Worm (Caenorhabditis elegans) whole organism, mixed stage, embryonic: ENCODE data around the gene F54D12.8.

Experiments
- M03D4.4 ChIP-seq: sonication (generic microtip); optimal IDR thresholded peaks from 2 replicates; lab custom pipeline; 2017; ENCODE audit warnings: mild to moderate bottlenecking, missing genetic modification characterization, missing compliant biosample characterization
- bed-3 ChIP-seq: fragments of 200-800 bp; sonication (Bioruptor generic); optimal IDR thresholded peaks from 3 replicates; lab custom pipeline; 2018; ENCODE audit warnings: mild to moderate bottlenecking, missing genetic modification characterization, moderate library complexity, missing compliant biosample characterization
- blmp-1 ChIP-seq: fragments of 150-350 bp; optimal IDR thresholded peaks from 2 replicates; lab custom pipeline; 2014; ENCODE audit warnings: missing biosample characterization, missing genetic modification characterization
- ceh-43 ChIP-seq: fragments of 200-800 bp; sonication (Bioruptor generic); optimal IDR thresholded peaks from 2 replicates; lab custom pipeline; 2018; ENCODE audit warnings: mild to moderate bottlenecking, missing genetic modification characterization, moderate library complexity, missing compliant biosample characterization
- ceh-83 ChIP-seq: fragments of 200-800 bp; sonication (Bioruptor generic); optimal IDR thresholded peaks from 2 replicates; lab custom pipeline; 2018; ENCODE audit warnings: mild to moderate bottlenecking, missing genetic modification characterization, missing compliant biosample characterization
- ces-1 ChIP-seq: fragments of 150-350 bp; optimal IDR thresholded peaks from 2 replicates; lab custom pipeline; 2014; ENCODE audit warnings: missing biosample characterization, missing genetic modification reagents, missing genetic modification characterization
- cnd-1 ChIP-seq: fragments of 200-800 bp; sonication (Bioruptor generic); optimal IDR thresholded peaks from 2 replicates; lab custom pipeline; 2018; ENCODE audit warnings: mild to moderate bottlenecking, missing genetic modification characterization, missing compliant biosample characterization
- drap-1 ChIP-seq: fragments of 200-800 bp; sonication (Bioruptor generic); optimal IDR thresholded peaks from 3 replicates; lab custom pipeline; 2018; ENCODE audit warnings: mild to moderate bottlenecking, missing genetic modification characterization, missing compliant biosample characterization
- elt-1 ChIP-seq: sonication (generic microtip); optimal IDR thresholded peaks from 2 replicates; lab custom pipeline; 2017; ENCODE audit warnings: missing genetic modification characterization, mild to moderate bottlenecking, missing compliant biosample characterization, antibody characterized with exemption, moderate library complexity, borderline replicate concordance; ENCODE audit not compliant: insufficient read depth
- elt-3 ChIP-seq: fragments of 150-350 bp; optimal IDR thresholded peaks from 2 replicates; lab custom pipeline; 2014; ENCODE audit warnings: missing biosample characterization, missing genetic modification characterization
- flh-1 ChIP-seq: fragments of 200-800 bp; sonication (Bioruptor generic); optimal IDR thresholded peaks from 2 replicates; lab custom pipeline; 2018; ENCODE audit warnings: mild to moderate bottlenecking, missing genetic modification characterization, moderate library complexity, missing compliant biosample characterization
- hlh-1 ChIP-seq: fragments of 150-350 bp; optimal IDR thresholded peaks from 2 replicates; lab custom pipeline; 2014; ENCODE audit warnings: missing biosample characterization, missing genetic modification reagents, missing genetic modification characterization
- lin-13 ChIP-seq: fragments of 150-350 bp; optimal IDR thresholded peaks from 2 replicates; lab custom pipeline; 2014; ENCODE audit warnings: missing biosample characterization, missing genetic modification characterization
- lin-32 ChIP-seq: fragments of 200-800 bp; sonication (Bioruptor generic); optimal IDR thresholded peaks from 2 replicates; lab custom pipeline; 2018; ENCODE audit warnings: mild to moderate bottlenecking, missing genetic modification characterization, missing compliant biosample characterization
- lsy-2 ChIP-seq: fragments of 150-350 bp; optimal IDR thresholded peaks from 2 replicates; lab custom pipeline; 2014; ENCODE audit warnings: missing biosample characterization, missing genetic modification characterization
- mab-5 ChIP-seq: fragments of 150-350 bp; optimal IDR thresholded peaks from 2 replicates; lab custom pipeline; 2014; ENCODE audit warnings: missing biosample characterization, missing genetic modification characterization
- mep-1 ChIP-seq: fragments of 150-350 bp; optimal IDR thresholded peaks from 2 replicates; lab custom pipeline; 2017; ENCODE audit warnings: missing biosample characterization, missing genetic modification reagents, missing genetic modification characterization, inconsistent platforms
- mls-2 ChIP-seq: sonication (generic microtip); optimal IDR thresholded peaks from 2 replicates; lab custom pipeline; 2016; ENCODE audit warnings: mild to moderate bottlenecking, missing genetic modification characterization, moderate library complexity, missing compliant biosample characterization
- nhr-12 ChIP-seq: fragments of 150-350 bp; optimal IDR thresholded peaks from 2 replicates; lab custom pipeline; 2014; ENCODE audit warnings: missing biosample characterization, missing genetic modification characterization
- nhr-2 ChIP-seq: fragments of 150-350 bp; optimal IDR thresholded peaks from 2 replicates; lab custom pipeline; 2014; ENCODE audit warnings: missing biosample characterization, missing genetic modification characterization
- nhr-237 ChIP-seq: fragments of 150-350 bp; optimal IDR thresholded peaks from 2 replicates; lab custom pipeline; 2014; ENCODE audit warnings: missing biosample characterization, missing genetic modification characterization
- nhr-28 ChIP-seq: fragments of 150-350 bp; optimal IDR thresholded peaks from 2 replicates; lab custom pipeline; 2014; ENCODE audit warnings: missing biosample characterization, missing genetic modification characterization
- nhr-76 ChIP-seq: sonication (generic microtip); optimal IDR thresholded peaks from 2 replicates; lab custom pipeline; 2017; ENCODE audit warnings: missing biosample characterization, missing genetic modification characterization
- sem-2 ChIP-seq: fragments of 200-800 bp; sonication (Bioruptor generic); optimal IDR thresholded peaks from 2 replicates; lab custom pipeline; 2018; ENCODE audit warnings: mild to moderate bottlenecking, missing genetic modification characterization, missing compliant biosample characterization
- snpc-4 ChIP-seq: fragments of 150-350 bp; optimal IDR thresholded peaks from 2 replicates; lab custom pipeline; 2014; ENCODE audit warnings: missing biosample characterization, missing genetic modification characterization
- sptf-1 ChIP-seq: sonication (generic microtip); optimal IDR thresholded peaks from 2 replicates; lab custom pipeline; 2017; ENCODE audit warnings: mild to moderate bottlenecking, missing genetic modification characterization, moderate library complexity, missing compliant biosample characterization
- tbx-8 ChIP-seq: fragments of 200-800 bp; sonication (Bioruptor generic); optimal IDR thresholded peaks from 2 replicates; lab custom pipeline; 2018; ENCODE audit warnings: mild to moderate bottlenecking, missing genetic modification characterization, moderate library complexity, missing compliant biosample characterization
- unc-120 ChIP-seq: sonication (generic microtip); optimal IDR thresholded peaks from 2 replicates; lab custom pipeline; 2017; ENCODE audit warnings: missing genetic modification characterization, missing compliant biosample characterization; ENCODE audit not compliant: poor library complexity, severe bottlenecking
- unc-39 ChIP-seq: fragments of 150-350 bp; optimal IDR thresholded peaks from 2 replicates; lab custom pipeline; 2014; ENCODE audit warnings: missing biosample characterization, missing genetic modification characterization
- unc-62 ChIP-seq: fragments of 150-350 bp; optimal IDR thresholded peaks from 2 replicates; lab custom pipeline; 2014; ENCODE audit warnings: missing biosample characterization, missing genetic modification reagents, missing genetic modification characterization
- ztf-11 ChIP-seq: fragments of 150-350 bp; optimal IDR thresholded peaks from 2 replicates; lab custom pipeline; 2014; ENCODE audit warnings: missing biosample characterization, missing genetic modification characterization

The F54D12.8 gene

DNA sequence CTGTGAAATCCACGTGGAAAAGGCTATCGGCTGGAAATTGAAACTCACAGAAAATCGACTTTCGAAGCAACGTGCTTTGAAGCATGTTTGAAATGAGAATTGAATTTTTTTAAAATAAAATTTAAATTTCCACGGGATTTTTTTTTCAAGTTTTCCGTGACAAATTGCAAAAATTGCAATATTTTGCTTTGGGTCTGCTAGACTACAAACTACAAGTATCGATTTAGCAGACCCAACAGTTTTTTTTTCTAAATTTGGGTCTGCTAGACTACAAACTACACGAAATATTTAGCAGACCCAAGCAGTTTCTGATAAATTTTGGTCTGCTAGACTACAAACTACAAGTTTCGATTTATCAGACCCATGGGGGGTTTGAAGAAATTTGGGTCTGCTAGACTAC lies 13.5 kb upstream of the F54D12.8 start, which contains the start of gene Y51H7C.9:
Gene Y51H7C.9 (minus strand): TSS at position 101 of the 400 bp plus-strand sequence.
- TF ChIP-seq lin-32 (GFP tag; lab: Kevin White, UChicago), result no peak
- TF ChIP-seq mls-2, result no peak
- no peak for TF ChIP-seq blmp-1 (tag; lab: Kevin White, UChicago)
- no peak for TF ChIP-seq unc-62 (GFP tag; lab: Kevin White, UChicago)

DNA sequence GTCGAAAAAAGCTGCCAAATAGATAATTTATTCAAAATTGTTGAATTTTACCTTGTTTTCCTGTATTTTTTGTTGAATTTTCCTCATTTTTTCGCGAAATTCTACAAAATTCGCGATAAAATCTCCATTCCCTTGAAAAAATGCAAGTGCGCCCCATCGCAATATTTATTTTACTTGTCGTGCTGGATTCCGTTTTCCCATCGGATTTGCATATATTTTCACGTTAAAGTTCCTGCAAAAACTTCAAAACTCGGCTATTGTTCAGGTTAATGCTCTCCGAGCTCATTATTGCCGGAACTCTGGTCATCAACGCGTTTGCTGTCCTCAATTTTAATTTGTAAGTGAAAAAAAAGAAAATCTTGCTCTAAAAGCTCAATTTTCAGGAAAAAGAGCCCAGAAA lies 5.2 kb upstream of the F54D12.8 start, which contains the start of the genes Y51H7C.41 and cogc-4:
Gene Y51H7C.41 (plus strand): TSS at position 266 of the 400 bp plus-strand sequence.
Gene cogc-4 (plus strand): TSS at position 386 of the 400 bp plus-strand sequence.
- TF ChIP-seq elt-1 (tag; lab: Kevin White, UChicago) (no peak), mab-5 (tag; lab: Kevin White, UChicago) (no peak), hlh-1 (tag; lab: Kevin White, UChicago) (no peak), snpc-4 (tag; lab: Kevin White, UChicago) (no peak), ces-1 (GFP tag; lab: Kevin White, UChicago) (no peak), M03D4.4 (tag; lab: Kevin White, UChicago) (no peak), elt-3 (tag; lab: Kevin White, UChicago) (no peak), mls-2 (no peak), nhr-237 (tag; lab: Kevin White, UChicago) (no peak), nhr-2 (tag; lab: Kevin White, UChicago) (no peak), blmp-1 (tag; lab: Kevin White, UChicago) (no peak), unc-120 (no peak), drap-1 (GFP tag; lab: Kevin White, UChicago) (no peak), tbx-8 (GFP tag; lab: Kevin White, UChicago) (no peak)

DNA sequence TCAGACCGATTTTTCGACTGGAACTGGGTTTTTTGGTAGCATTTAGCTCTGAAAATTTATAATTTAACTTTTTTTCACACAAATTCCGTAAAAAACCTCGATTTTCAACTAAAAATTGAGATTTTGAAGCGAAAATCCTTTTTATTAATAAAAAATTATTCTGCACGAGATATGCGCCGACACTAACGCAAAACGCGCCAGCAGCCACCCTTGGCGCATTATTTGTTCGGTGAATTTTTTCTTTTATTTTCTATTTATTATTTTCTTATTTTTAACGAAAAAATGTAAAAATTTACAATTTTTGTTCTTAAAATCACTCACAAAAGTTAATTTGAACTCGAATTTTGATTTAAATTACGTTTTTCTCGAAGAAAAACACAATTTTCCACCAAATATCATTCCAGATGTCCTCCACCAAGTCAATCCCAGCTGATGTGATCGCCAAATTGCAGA lies 4.4 kb upstream of the F54D12.8 start, which contains the start of gene Y51H7C.7:
Gene Y51H7C.7 (plus strand): TSS at position 403 of the 453 bp plus-strand sequence.
- TF ChIP-seq lin-13 (tag; lab: Kevin White, UChicago), result peak; percentile 44
- no peak for TF ChIP-seq snpc-4 (tag; lab: Kevin White, UChicago)
- TF ChIP-seq nhr-28, result no peak
- no peak for TF ChIP-seq hlh-1 (tag; lab: Kevin White, UChicago)
- TF ChIP-seq mep-1 (tag; lab: Kevin White, UChicago), result peak; percentile 50

DNA sequence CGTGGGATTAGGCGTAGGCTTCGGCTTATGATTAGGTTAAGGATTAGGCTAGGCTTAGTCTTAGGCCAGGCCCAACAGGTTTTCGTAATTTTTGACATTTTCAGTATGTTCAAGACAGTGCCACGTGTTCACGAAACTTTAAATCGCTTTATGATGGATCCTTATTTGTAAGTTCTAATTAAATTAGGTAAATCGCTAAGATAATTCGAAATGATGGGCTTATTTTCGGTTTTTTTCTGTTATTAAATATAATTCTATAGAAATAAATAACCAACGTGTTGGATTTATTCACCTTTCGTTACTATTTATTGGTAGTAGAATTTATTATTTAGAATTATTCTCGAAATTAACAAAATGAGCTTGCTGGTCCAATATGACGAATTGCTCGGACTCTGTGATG lies 3.6 kb upstream of the F54D12.8 start, which contains the start of gene Y51H7C.8:
Gene Y51H7C.8 (plus strand): TSS at position 301 of the 400 bp plus-strand sequence.
- TF ChIP-seq mls-2, result no peak
- no peak for TF ChIP-seq nhr-28
- TF ChIP-seq M03D4.4 (tag; lab: Kevin White, UChicago), result no peak
- no peak for TF ChIP-seq mep-1 (tag; lab: Kevin White, UChicago)
- TF ChIP-seq nhr-12, result no peak
- TF ChIP-seq sptf-1 (tag; lab: Kevin White, UChicago), result no peak
- TF ChIP-seq elt-3 (tag; lab: Kevin White, UChicago), result no peak
- TF ChIP-seq flh-1 (GFP tag; lab: Kevin White, UChicago), result no peak
- TF ChIP-seq ces-1 (GFP tag; lab: Kevin White, UChicago), result no peak
- no peak for TF ChIP-seq nhr-76 (tag; lab: Kevin White, UChicago)
- TF ChIP-seq bed-3 (GFP tag; lab: Kevin White, UChicago), result no peak
- TF ChIP-seq sem-2 (GFP tag; lab: Kevin White, UChicago), result no peak
- TF ChIP-seq unc-62 (GFP tag; lab: Kevin White, UChicago), result no peak
- no peak for TF ChIP-seq lin-32 (GFP tag; lab: Kevin White, UChicago)
- TF ChIP-seq ztf-11 (tag; lab: Kevin White, UChicago), result no peak
- no peak for TF ChIP-seq ceh-83 (GFP tag; lab: Kevin White, UChicago)
- no peak for TF ChIP-seq unc-39 (tag; lab: Kevin White, UChicago)
- no peak for TF ChIP-seq tbx-8 (GFP tag; lab: Kevin White, UChicago)
- TF ChIP-seq, all 35 proteins: peak for 0

DNA sequence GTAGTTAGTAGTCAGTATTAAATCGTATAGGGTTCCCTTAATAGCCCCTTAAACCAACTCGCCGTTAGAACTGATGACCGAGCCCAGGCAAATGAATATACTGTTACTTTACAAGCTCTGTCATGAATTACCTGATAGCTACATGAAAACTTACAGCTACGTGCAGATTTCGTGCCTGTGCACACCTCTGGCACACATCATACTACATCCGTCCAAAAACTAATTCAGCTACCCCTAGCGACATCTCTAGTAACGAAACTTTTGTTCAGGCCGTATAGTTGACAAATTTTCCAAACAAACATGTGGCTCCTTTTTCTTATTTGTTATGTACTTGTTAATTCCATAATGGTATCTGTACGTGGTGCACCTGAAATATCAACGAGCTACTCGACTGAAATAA lies 2.3 kb upstream of the F54D12.8 start, which contains the start of gene F54D12.1:
Gene F54D12.1 (plus strand): TSS at position 301 of the 400 bp plus-strand sequence.
- TF ChIP-seq M03D4.4 (tag; lab: Kevin White, UChicago), result no peak
- TF ChIP-seq ceh-83 (GFP tag; lab: Kevin White, UChicago), result no peak
- TF ChIP-seq unc-62 (GFP tag; lab: Kevin White, UChicago), result no peak
- TF ChIP-seq lsy-2, result no peak
- TF ChIP-seq unc-120, result no peak
- no peak for TF ChIP-seq hlh-1 (tag; lab: Kevin White, UChicago)
- TF ChIP-seq nhr-237 (tag; lab: Kevin White, UChicago), result no peak
- TF ChIP-seq sem-2 (GFP tag; lab: Kevin White, UChicago), result no peak
- no peak for TF ChIP-seq snpc-4 (tag; lab: Kevin White, UChicago)
- TF ChIP-seq unc-39 (tag; lab: Kevin White, UChicago), result no peak
- no peak for TF ChIP-seq ceh-43 (GFP tag; lab: Kevin White, UChicago)
- no peak for TF ChIP-seq tbx-8 (GFP tag; lab: Kevin White, UChicago)
- no peak for TF ChIP-seq elt-1 (tag; lab: Kevin White, UChicago)
- TF ChIP-seq nhr-2 (tag; lab: Kevin White, UChicago), result no peak
- TF ChIP-seq cnd-1 (tag; lab: Kevin White, UChicago), result no peak
- no peak for TF ChIP-seq mab-5 (tag; lab: Kevin White, UChicago)
- TF ChIP-seq flh-1 (GFP tag; lab: Kevin White, UChicago), result no peak
- TF ChIP-seq ztf-11 (tag; lab: Kevin White, UChicago), result no peak
